Fruit fly (Drosophila melanogaster): ENCODE data around the gene CG11696.

CG11696 gene

DNA sequence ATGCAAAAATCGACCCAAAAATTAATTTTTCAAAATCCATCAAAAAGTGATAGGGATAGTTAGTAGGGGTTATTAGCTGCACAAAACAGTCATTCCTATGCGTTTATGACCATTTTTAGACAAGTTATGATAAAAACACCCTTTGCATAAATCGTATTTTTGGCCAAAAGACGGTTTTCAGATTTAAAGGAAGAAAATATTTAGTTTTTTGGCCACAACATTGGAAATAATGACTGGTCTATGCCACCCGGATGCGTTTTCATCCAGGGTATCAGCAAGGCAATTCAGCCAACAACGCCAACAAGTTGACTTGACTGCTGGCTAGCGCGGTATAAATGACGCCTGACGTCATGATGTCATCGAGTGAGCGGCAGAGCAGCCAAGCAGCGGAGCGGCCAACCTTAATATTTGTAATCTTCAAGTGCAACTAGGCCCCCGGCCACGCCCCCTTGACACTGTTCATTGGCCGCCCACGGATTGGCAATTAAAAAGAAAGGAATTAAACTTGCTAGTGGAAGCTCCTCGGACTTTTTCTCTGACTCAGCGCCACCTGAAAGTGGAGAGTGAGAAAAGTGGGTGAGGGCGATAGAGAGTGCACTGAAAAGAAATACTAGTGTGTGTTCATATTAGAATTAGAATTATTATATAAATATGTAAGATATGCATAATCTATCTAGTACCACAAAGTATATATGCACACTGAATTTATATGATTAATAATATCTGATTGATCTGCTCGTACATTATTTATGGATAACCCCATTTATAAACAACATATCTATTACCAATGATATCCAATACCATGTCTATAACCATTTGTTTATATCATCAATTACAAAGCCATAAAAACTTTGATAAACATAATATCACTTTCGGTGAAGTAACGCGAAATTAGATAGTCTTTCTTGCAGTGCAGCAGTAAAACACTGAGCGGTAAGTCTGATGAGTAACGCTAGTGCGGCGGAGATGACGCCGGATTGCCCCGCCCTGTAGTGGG, 13.5 kb upstream of the CG11696 start (continued):
- TF ChIP-seq salm (tag; optimal IDR thresholded peaks at IDR 0.05) (peak; percentile 77), caup (GFP tag; optimal IDR thresholded peaks at IDR 0.05; ENCODE audit: severe bottlenecking) (peak; percentile 85), aop (GFP tag; IDR thresholded peaks at IDR 0.05) (no peak), nom (GFP tag; optimal IDR thresholded peaks at IDR 0.05) (peak; percentile 76), CG1233 (GFP tag; optimal IDR thresholded peaks at IDR 0.05) (peak; percentile 83), CG13296 (GFP tag; optimal IDR thresholded peaks at IDR 0.05) (peak; percentile 89), MBD-R2 (GFP tag; IDR thresholded peaks at IDR 0.05) (no peak), CG11398 (GFP tag; optimal IDR thresholded peaks at IDR 0.05) (no peak), psq (GFP tag; optimal IDR thresholded peaks at IDR 0.05) (peak; percentile 41), ERR (GFP tag; optimal IDR thresholded peaks at IDR 0.05) (no peak), ssp (GFP tag; IDR thresholded peaks at IDR 0.05) (peak; percentile 47; the same call in 1 of the 2 replicates), Dbx (GFP tag; IDR thresholded peaks at IDR 0.05) (peak; percentile 70; the same call in 2 of the 3 replicates), CoRest (tag; optimal IDR thresholded peaks at IDR 0.05) (peak; percentile 94), sens-2 (GFP tag; IDR thresholded peaks at IDR 0.05) (no peak), CG2202 (tag; optimal IDR thresholded peaks at IDR 0.05) (peak; percentile 25), cas (GFP tag; IDR thresholded peaks at IDR 0.05) (no peak), CG9932 (GFP tag; IDR thresholded peaks at IDR 0.05) (peak; percentile 68), kah (GFP tag; optimal IDR thresholded peaks at IDR 0.05) (peak; percentile 77), CG4360 (GFP tag; IDR thresholded peaks at IDR 0.05) (no peak), Ada2b (GFP tag; IDR thresholded peaks at IDR 0.05) (peak; percentile 64), CG16779 (GFP tag; IDR thresholded peaks at IDR 0.05) (no peak), CG1832 (GFP tag; optimal IDR thresholded peaks at IDR 0.05) (no peak), unpg (GFP tag; optimal IDR thresholded peaks at IDR 0.05) (peak; percentile 84), CG10209 (GFP tag; optimal IDR thresholded peaks at IDR 0.05) (peak; percentile 89), al (GFP tag; IDR thresholded peaks at IDR 0.05) (peak; percentile 67), rib (GFP tag; IDR thresholded peaks at IDR 0.05) (no peak), CG17802 (tag; optimal IDR thresholded peaks at IDR 0.05) (no peak), CG10654 (GFP tag; optimal IDR thresholded peaks at IDR 0.05) (peak; percentile 66), MESR4 (GFP tag; optimal IDR thresholded peaks at IDR 0.05) (no peak), CG12391 (tag; optimal IDR thresholded peaks at IDR 0.05) (peak; percentile 88), Dip3 (GFP tag; optimal IDR thresholded peaks at IDR 0.05) (peak; percentile 28), CG12942 (GFP tag; optimal IDR thresholded peaks at IDR 0.05) (peak; percentile 56), vvl (GFP tag; IDR thresholded peaks at IDR 0.05) (peak; percentile 62; the same call in 1 of the 2 replicates), CG10267 (tag; optimal IDR thresholded peaks at IDR 0.05) (peak; percentile 78), Ravus (GFP tag; IDR thresholded peaks at IDR 0.05) (no peak), CG7271 (tag; optimal IDR thresholded peaks at IDR 0.05) (no peak), sob (GFP tag; IDR thresholded peaks at IDR 0.05) (peak; percentile 70), CG43689 (GFP tag; IDR thresholded peaks at IDR 0.05) (no peak), CG17568 (GFP tag; optimal IDR thresholded peaks at IDR 0.05) (no peak), CG2199 (GFP tag; IDR thresholded peaks at IDR 0.05) (no peak), trh (GFP tag; optimal IDR thresholded peaks at IDR 0.05) (no peak), Dek (tag; optimal IDR thresholded peaks at IDR 0.05) (peak; percentile 90), CG3163 (GFP tag; optimal IDR thresholded peaks at IDR 0.05) (peak; percentile 11), Side (GFP tag; optimal IDR thresholded peaks at IDR 0.05) (peak; percentile 4), D19A (tag; optimal IDR thresholded peaks at IDR 0.05) (peak; percentile 86), so (GFP tag; IDR thresholded peaks at IDR 0.05) (peak; percentile 76), CG17328 (GFP tag; IDR thresholded peaks at IDR 0.05) (peak; percentile 27; the same call in 1 of the 2 replicates), CG9609 (GFP tag; optimal IDR thresholded peaks at IDR 0.05) (peak; percentile 24), insv (GFP tag; optimal IDR thresholded peaks at IDR 0.05) (peak in 1 of 2 experiments; percentile 58)

All from whole organism, embryonic.